Worm (Caenorhabditis elegans) whole organism, midembryonic: ENCODE data around the gene R02D5.3.

Experiments used
- flt-1 ChIP-seq: fragments of 200-800 bp; sonication (Bioruptor generic); IDR thresholded peaks from 2 replicates; pipeline ENCODE4 v1.3.6; 2022; ENCODE audit warnings: missing genetic modification characterization, missing compliant biosample characterization
- med-1 ChIP-seq: sonication (generic microtip); optimal IDR thresholded peaks from 2 replicates; lab custom pipeline; 2017; ENCODE audit warnings: missing genetic modification characterization, mild to moderate bottlenecking, missing compliant biosample characterization, antibody characterized with exemption, missing genetic modification reagents; ENCODE audit not compliant: insufficient read depth
- tab-1 ChIP-seq: fragments of 200-800 bp; sonication (Bioruptor generic); IDR thresholded peaks from 2 replicates; pipeline ENCODE4 v1.3.6; 2022; ENCODE audit warnings: missing genetic modification characterization, missing compliant biosample characterization

ce11 chrV:14438099-14438739 lies 44.7 kb upstream of the R02D5.3 start:
- TF ChIP-seq tab-1 (no peak), med-1 (GFP tag; lab: Kevin White, UChicago) (no peak), flt-1 (GFP tag; lab: Robert Waterston, UW) (no peak)
